Fruit fly (Drosophila melanogaster) whole organism, prepupa: Measurements from ENCODE around the gene CG11374.

Source experiments
- CG11762 ChIP-seq: fragments of 200-800 bp; sonication (Bioruptor generic); optimal IDR thresholded peaks from 3 replicates; lab custom pipeline; 2016; ENCODE audit warnings: missing biosample characterization, missing genetic modification characterization; ENCODE audit not compliant: insufficient read depth
- CG11902 ChIP-seq: fragments of 200-800 bp; sonication (Bioruptor generic); optimal IDR thresholded peaks from 3 replicates; lab custom pipeline; 2016; ENCODE audit warnings: missing biosample characterization, missing genetic modification characterization
- CG3032 ChIP-seq: fragments of 200-800 bp; optimal IDR thresholded peaks from 2 replicates; lab custom pipeline; 2019; ENCODE audit warnings: missing biosample characterization, mild to moderate bottlenecking, missing genetic modification characterization, moderate library complexity
- CG34406 ChIP-seq: fragments of 200-800 bp; sonication (Bioruptor generic); optimal IDR thresholded peaks from 3 replicates; lab custom pipeline; 2016; ENCODE audit warnings: missing biosample characterization, missing genetic modification characterization
- CG3919 ChIP-seq: fragments of 200-800 bp; sonication (Bioruptor generic); optimal IDR thresholded peaks from 3 replicates; lab custom pipeline; 2016; ENCODE audit warnings: missing biosample characterization, missing genetic modification characterization
- Ets21C ChIP-seq: fragments of 200-800 bp; sonication (Bioruptor generic); optimal IDR thresholded peaks from 3 replicates; lab custom pipeline; 2016; ENCODE audit warnings: missing biosample characterization, missing genetic modification characterization
- Hr4 ChIP-seq: fragments of 200-800 bp; sonication (Bioruptor generic); optimal IDR thresholded peaks from 3 replicates; lab custom pipeline; 2016; ENCODE audit warnings: missing biosample characterization, missing genetic modification characterization

dm6 chr2L:71457-71856 lies 4.7 kb upstream of the CG11374 start, which contains the start of gene galectin:
- TF ChIP-seq CG3919 (GFP tag; lab: Kevin White, UChicago) = no peak
- TF ChIP-seq Ets21C (GFP tag; lab: Kevin White, UChicago) = no peak
- TF ChIP-seq CG3032 (tag; lab: Kevin White, UChicago) = no peak
- no peak for TF ChIP-seq CG11762
- no peak for TF ChIP-seq CG11902
- TF ChIP-seq Hr4 (GFP tag; lab: Kevin White, UChicago) = no peak
- TF ChIP-seq CG34406 (GFP tag; lab: Kevin White, UChicago) = no peak
